Worm (Caenorhabditis elegans): ENCODE results near the gene nep-1.
A peak's percentile ranks its signal among the peaks of the same experiment; 100 is the strongest.

nep-1 gene

ce11 chrII:11637189-11637754 is 19.7 kb downstream of the nep-1 start:
- TF ChIP-seq hif-1 (tag; optimal IDR thresholded peaks at IDR 0.05) (peak in 1 of 2 experiments; percentile 7), ceh-20 (GFP tag; IDR thresholded peaks at IDR 0.05) (no peak), T26A8.4 (GFP tag; IDR thresholded peaks at IDR 0.05) (peak; percentile 62; the same call in 1 of the 2 replicates), mes-2 (tag; optimal IDR thresholded peaks at IDR 0.05; ENCODE audit: poor library complexity, severe bottlenecking) (peak; percentile 52), ama-1 (optimal IDR thresholded peaks at IDR 0.05) (peak; percentile 61), nhr-42 (GFP tag; IDR thresholded peaks at IDR 0.05) (0 out of 2 replicates have a peak, but pooled peaks have one; percentile 15), F10B5.3 (tag; optimal IDR thresholded peaks at IDR 0.05) (no peak), mdt-29 (GFP tag; IDR thresholded peaks at IDR 0.05) (0 out of 2 replicates have a peak, but pooled peaks have one; percentile 10), snpc-4 (tag; optimal IDR thresholded peaks at IDR 0.05) (no peak), lin-38 (GFP tag; IDR thresholded peaks at IDR 0.05) (no peak), nhr-102 (tag; optimal IDR thresholded peaks at IDR 0.05) (peak; percentile 49), hlh-30 (tag; optimal IDR thresholded peaks at IDR 0.05; ENCODE audit: insufficient read depth) (peak; percentile 11), unc-62 (GFP tag; optimal IDR thresholded peaks at IDR 0.05 in 1 of 2) (peak in 1 of 2 experiments; percentile 78), unc-62 (tag; optimal IDR thresholded peaks at IDR 0.05) (no peak), lsy-2 (tag; optimal IDR thresholded peaks at IDR 0.05) (peak in 1 of 2 experiments; percentile 18), Y75B8A.6 (GFP tag; IDR thresholded peaks at IDR 0.05) (no peak), unc-39 (tag; optimal IDR thresholded peaks at IDR 0.05) (no peak), dmd-6 (GFP tag; IDR thresholded peaks at IDR 0.05) (no peak), ces-1 (GFP tag; optimal IDR thresholded peaks at IDR 0.05) (no peak), aha-1 (tag) (peak; percentile 24), sdz-12 (GFP tag; optimal IDR thresholded peaks at IDR 0.05) (no peak), daf-16 (GFP tag; optimal IDR thresholded peaks at IDR 0.05) (no peak), daf-16 (tag; optimal IDR thresholded peaks at IDR 0.05) (peak; percentile 32), nhr-237 (tag; optimal IDR thresholded peaks at IDR 0.05) (no peak), lin-1 (GFP tag; IDR thresholded peaks at IDR 0.05) (no peak), fos-1 (tag; optimal IDR thresholded peaks at IDR 0.05) (no peak), dve-1 (tag; optimal IDR thresholded peaks at IDR 0.05; ENCODE audit: insufficient read depth) (peak; percentile 74), duxl-1 (tag; optimal IDR thresholded peaks at IDR 0.05; ENCODE audit: poor library complexity) (peak; percentile 50), daf-12 (tag; optimal IDR thresholded peaks at IDR 0.05) (no peak), Y5F2A.4 (GFP tag; optimal IDR thresholded peaks at IDR 0.05) (no peak), mep-1 (tag; optimal IDR thresholded peaks at IDR 0.05) (peak; percentile 50), nhr-25 (tag; optimal IDR thresholded peaks at IDR 0.05; ENCODE audit: borderline replicate concordance, insufficient read depth) (peak; percentile 84), zfp-2 (tag; optimal IDR thresholded peaks at IDR 0.05) (no peak), pha-4 (GFP tag; IDR thresholded peaks at IDR 0.05) (0 out of 2 replicates have a peak, but pooled peaks have one; percentile 15), pha-4 (tag; optimal IDR thresholded peaks at IDR 0.05) (no peak), madf-9 (GFP tag; conservative IDR thresholded peaks at IDR 0.05) (0 out of 2 replicates have a peak, but pooled peaks have one; percentile 37), ceh-28 (tag; optimal IDR thresholded peaks at IDR 0.05) (no peak), hmg-1.1 (GFP tag; IDR thresholded peaks at IDR 0.05) (0 out of 2 replicates have a peak, but pooled peaks have one; percentile 8), php-3 (GFP tag; IDR thresholded peaks at IDR 0.05) (0 out of 2 replicates have a peak, but pooled peaks have one; percentile 11), lim-7 (GFP tag; IDR thresholded peaks at IDR 0.05) (no peak), nhr-48 (tag; optimal IDR thresholded peaks at IDR 0.05) (peak; percentile 17)

- TF ChIP-seq pha-4 (GFP tag; IDR thresholded peaks at IDR 0.05): no peak
- no peak for TF ChIP-seq pha-4 (tag; optimal IDR thresholded peaks at IDR 0.05)
- no peak for TF ChIP-seq jun-1 (tag; optimal IDR thresholded peaks at IDR 0.05)
- TF ChIP-seq nhr-76 (tag; optimal IDR thresholded peaks at IDR 0.05): no peak
- TF ChIP-seq zfp-2 (tag; optimal IDR thresholded peaks at IDR 0.05): no peak
- no peak for TF ChIP-seq saeg-2 (GFP tag; IDR thresholded peaks at IDR 0.05)
- no peak for TF ChIP-seq lin-13 (GFP tag; optimal IDR thresholded peaks at IDR 0.05)
- no peak for TF ChIP-seq unc-39 (tag; optimal IDR thresholded peaks at IDR 0.05)
- TF ChIP-seq zip-2 (tag; optimal IDR thresholded peaks at IDR 0.05): no peak
- no peak for TF ChIP-seq D1046.2 (GFP tag; IDR thresholded peaks at IDR 0.05)
- TF ChIP-seq T20F7.1 (GFP tag; optimal IDR thresholded peaks at IDR 0.05): no peak
- TF ChIP-seq hmg-1.1 (GFP tag; IDR thresholded peaks at IDR 0.05): no peak
- TF ChIP-seq mxl-2 (GFP tag; conservative IDR thresholded peaks at IDR 0.05): no peak
- peak; percentile 24 for TF ChIP-seq mes-2 (tag; optimal IDR thresholded peaks at IDR 0.05; ENCODE audit: poor library complexity, severe bottlenecking)
- no peak for TF ChIP-seq aly-2 (tag; optimal IDR thresholded peaks at IDR 0.05)
- no peak for TF ChIP-seq madf-5 (GFP tag; IDR thresholded peaks at IDR 0.05)
- no peak for TF ChIP-seq ces-1 (GFP tag; optimal IDR thresholded peaks at IDR 0.05)
Observed at ce11 chrII:11636617-11637016, 20.4 kb downstream of the nep-1 start.
